Fruit fly (Drosophila melanogaster) whole organism, embryonic: ENCODE data around the gene Tengl3.

Experiments
- Ada2b ChIP-seq: fragments of 200-800 bp; sonication (Bioruptor generic); IDR thresholded peaks from 2 replicates; pipeline ENCODE4 v1.3.6; 2022; ENCODE audit warnings: missing biosample characterization, missing genetic modification characterization
- B-H2 ChIP-seq: fragments of 200-800 bp; sonication (Bioruptor generic); optimal IDR thresholded peaks from 2 replicates; lab custom pipeline; 2018; ENCODE audit warnings: missing biosample characterization, mild to moderate bottlenecking, missing genetic modification characterization
- Bdp1 ChIP-seq: fragments of 200-800 bp; sonication (Bioruptor generic); optimal IDR thresholded peaks from 3 replicates; lab custom pipeline; 2016; ENCODE audit warnings: missing biosample characterization, missing genetic modification characterization
- BtbVII ChIP-seq: fragments of 200-800 bp; sonication (Bioruptor generic); optimal IDR thresholded peaks from 3 replicates; lab custom pipeline; 2017; ENCODE audit warnings: missing biosample characterization, mild to moderate bottlenecking, missing genetic modification characterization
- CG10147 ChIP-seq: fragments of 200-800 bp; sonication (Bioruptor generic); optimal IDR thresholded peaks from 2 replicates; lab custom pipeline; 2019; ENCODE audit warnings: missing biosample characterization, mild to moderate bottlenecking, missing genetic modification characterization, moderate library complexity
- CG10543 ChIP-seq: fragments of 200-800 bp; sonication (Bioruptor generic); optimal IDR thresholded peaks from 3 replicates; lab custom pipeline; 2017; ENCODE audit warnings: missing biosample characterization, mild to moderate bottlenecking, missing genetic modification characterization, moderate library complexity
- CG10565 ChIP-seq: fragments of 200-800 bp; sonication (Bioruptor generic); optimal IDR thresholded peaks from 3 replicates; lab custom pipeline; 2016; ENCODE audit warnings: missing biosample characterization, mild to moderate bottlenecking, missing genetic modification characterization
- CG12391 ChIP-seq: fragments of 200-800 bp; sonication (Bioruptor generic); optimal IDR thresholded peaks from 3 replicates; lab custom pipeline; 2018; ENCODE audit warnings: missing biosample characterization, mild to moderate bottlenecking, missing genetic modification characterization, moderate library complexity
- CG13424 ChIP-seq: fragments of 200-800 bp; sonication (Bioruptor generic); optimal IDR thresholded peaks from 2 replicates; lab custom pipeline; 2019; ENCODE audit warnings: missing biosample characterization, mild to moderate bottlenecking, missing genetic modification characterization, moderate library complexity
- CG14667 ChIP-seq: fragments of 200-800 bp; sonication (Bioruptor generic); IDR thresholded peaks from 2 replicates; pipeline ENCODE4 v1.3.6; 2022; ENCODE audit warnings: missing biosample characterization, missing genetic modification characterization
- CG15514 ChIP-seq: fragments of 200-800 bp; sonication (Bioruptor generic); optimal IDR thresholded peaks from 3 replicates; lab custom pipeline; 2017; ENCODE audit warnings: missing biosample characterization, missing genetic modification characterization, mild to moderate bottlenecking, moderate library complexity, missing genetic modification reagents
- CG1792 ChIP-seq: fragments of 200-800 bp; sonication (Bioruptor generic); optimal IDR thresholded peaks from 2 replicates; lab custom pipeline; 2016; ENCODE audit warnings: missing biosample characterization, missing genetic modification characterization
- CG18764 ChIP-seq: fragments of 200-800 bp; sonication (Bioruptor generic); optimal IDR thresholded peaks from 3 replicates; lab custom pipeline; 2016; ENCODE audit warnings: missing biosample characterization, missing genetic modification characterization
- CG2712 ChIP-seq: fragments of 200-800 bp; optimal IDR thresholded peaks from 3 replicates; lab custom pipeline; 2019; ENCODE audit warnings: missing biosample characterization, mild to moderate bottlenecking, missing genetic modification characterization, moderate library complexity
- CG2875 ChIP-seq: fragments of 200-800 bp; sonication (Bioruptor generic); optimal IDR thresholded peaks from 2 replicates; lab custom pipeline; 2017; ENCODE audit warnings: missing biosample characterization, mild to moderate bottlenecking, missing genetic modification characterization, missing genetic modification reagents
- CG2889 ChIP-seq: fragments of 200-800 bp; sonication (Bioruptor generic); IDR thresholded peaks from 3 replicates; pipeline ENCODE4 v1.3.6; 2022; ENCODE audit warnings: missing biosample characterization, missing genetic modification characterization
- CG30403 ChIP-seq: fragments of 200-800 bp; sonication (Bioruptor generic); optimal IDR thresholded peaks from 3 replicates; lab custom pipeline; 2016; ENCODE audit warnings: missing biosample characterization, missing genetic modification characterization
- CG4854 ChIP-seq: fragments of 200-800 bp; sonication (Bioruptor generic); optimal IDR thresholded peaks from 2 replicates; lab custom pipeline; 2016; ENCODE audit warnings: missing biosample characterization, missing genetic modification characterization, inconsistent platforms
- CG7372 ChIP-seq: fragments of 200-800 bp; sonication (Bioruptor generic); IDR thresholded peaks from 2 replicates; pipeline ENCODE4 v1.3.6; 2022; ENCODE audit warnings: missing biosample characterization, missing genetic modification characterization
- CG7556 ChIP-seq: fragments of 200-800 bp; sonication (Bioruptor generic); optimal IDR thresholded peaks from 2 replicates; lab custom pipeline; 2017; ENCODE audit warnings: missing biosample characterization, mild to moderate bottlenecking, missing genetic modification characterization
- CG9727 ChIP-seq: fragments of 200-800 bp; sonication (Bioruptor generic); optimal IDR thresholded peaks from 3 replicates; lab custom pipeline; 2017; ENCODE audit warnings: missing biosample characterization, mild to moderate bottlenecking, missing genetic modification characterization
- CHES-1-like ChIP-seq: fragments of 200-800 bp; sonication (Bioruptor generic); optimal IDR thresholded peaks from 2 replicates; lab custom pipeline; 2016; ENCODE audit warnings: missing biosample characterization, missing genetic modification characterization
- Chrac-16 ChIP-seq: fragments of 200-800 bp; sonication (Bioruptor generic); optimal IDR thresholded peaks from 3 replicates; lab custom pipeline; 2016; ENCODE audit warnings: missing biosample characterization, missing genetic modification characterization
- Ets65A ChIP-seq: fragments of 200-800 bp; sonication (Bioruptor generic); peaks from one replicate; lab custom pipeline; 2016; ENCODE audit warnings: missing biosample characterization, missing genetic modification characterization
- Fer2 ChIP-seq: fragments of 200-800 bp; sonication (Bioruptor generic); optimal IDR thresholded peaks from 2 replicates; lab custom pipeline; 2018; ENCODE audit warnings: missing biosample characterization, mild to moderate bottlenecking, missing genetic modification characterization, moderate library complexity
- MBD-R2 ChIP-seq: fragments of 200-800 bp; sonication (Bioruptor generic); IDR thresholded peaks from 2 replicates; pipeline ENCODE4 v1.3.6; 2022; ENCODE audit warnings: missing biosample characterization, missing genetic modification characterization
- NC2α ChIP-seq: fragments of 200-800 bp; sonication (Bioruptor generic); optimal IDR thresholded peaks from 2 replicates; lab custom pipeline; 2016; ENCODE audit warnings: missing biosample characterization, missing genetic modification characterization
- Neu2 ChIP-seq: fragments of 200-800 bp; sonication (Bioruptor generic); optimal IDR thresholded peaks from 3 replicates; lab custom pipeline; 2016; ENCODE audit warnings: missing biosample characterization, missing genetic modification characterization, borderline replicate concordance
- bab2 ChIP-seq: fragments of 200-800 bp; sonication (Bioruptor generic); optimal IDR thresholded peaks from 2 replicates; lab custom pipeline; 2016; ENCODE audit warnings: missing biosample characterization, missing genetic modification characterization
- bbx ChIP-seq: fragments of 200-800 bp; sonication (Bioruptor generic); IDR thresholded peaks from 2 replicates; pipeline ENCODE4 v1.3.6; 2022; ENCODE audit warnings: missing biosample characterization, missing genetic modification characterization; ENCODE audit not compliant: partially characterized antibody
- br ChIP-seq: fragments of >200 bp; optimal IDR thresholded peaks from 2 replicates; lab custom pipeline; 2017
- cad ChIP-seq: fragments of >200 bp; optimal IDR thresholded peaks from 2 replicates; lab custom pipeline; 2017; ENCODE audit warnings: missing biosample characterization, missing genetic modification characterization
- ci ChIP-seq: fragments of 200-800 bp; sonication (Bioruptor generic); IDR thresholded peaks from 3 replicates; pipeline ENCODE4 v1.3.6; 2022; ENCODE audit warnings: missing biosample characterization, missing genetic modification characterization
- crol ChIP-seq: fragments of 200-800 bp; sonication (Bioruptor generic); IDR thresholded peaks from 2 replicates; pipeline ENCODE4 v1.3.6; 2022; ENCODE audit warnings: missing biosample characterization, missing genetic modification characterization
- da ChIP-seq: fragments of 200-800 bp; sonication (Bioruptor generic); optimal IDR thresholded peaks from 2 replicates; lab custom pipeline; 2016; ENCODE audit warnings: missing biosample characterization, missing genetic modification characterization
- dmrt99B ChIP-seq: fragments of 200-800 bp; sonication (Bioruptor generic); optimal IDR thresholded peaks from 2 replicates; lab custom pipeline; 2018; ENCODE audit warnings: missing biosample characterization, mild to moderate bottlenecking, missing genetic modification characterization, moderate library complexity
- ewg ChIP-seq: fragments of 200-800 bp; sonication (Bioruptor generic); optimal IDR thresholded peaks from 3 replicates; lab custom pipeline; 2017; ENCODE audit warnings: mild to moderate bottlenecking, missing biosample characterization, missing genetic modification reagents, missing genetic modification characterization
- ftz-f1 ChIP-seq: fragments of 200-800 bp; sonication (Bioruptor generic); optimal IDR thresholded peaks from 2 replicates; lab custom pipeline; 2016; ENCODE audit warnings: missing biosample characterization, missing genetic modification characterization
- gro ChIP-seq: fragments of 200-800 bp; sonication (Bioruptor generic); optimal IDR thresholded peaks from 2 replicates; lab custom pipeline; 2016; ENCODE audit warnings: missing biosample characterization, missing genetic modification characterization
- gsb ChIP-seq: fragments of 200-800 bp; sonication (Bioruptor generic); IDR thresholded peaks from 2 replicates; pipeline ENCODE4 v1.3.6; 2022; ENCODE audit warnings: missing biosample characterization, missing genetic modification characterization
- insv ChIP-seq, 2 experiments: fragments of 200-800 bp; sonication (Bioruptor generic); optimal IDR thresholded peaks; 3 replicates each; lab custom pipeline; 2016 to 2018; ENCODE audit warnings: missing biosample characterization in 2 of 2, missing genetic modification characterization in 2 of 2
- jumu ChIP-seq: fragments of 200-800 bp; sonication (Bioruptor generic); optimal IDR thresholded peaks from 3 replicates; lab custom pipeline; 2016; ENCODE audit warnings: missing biosample characterization, missing genetic modification characterization
- klu ChIP-seq: fragments of 200-800 bp; sonication (Bioruptor generic); IDR thresholded peaks from 2 replicates; pipeline ENCODE4 v1.3.6; 2022; ENCODE audit warnings: missing biosample characterization, missing genetic modification characterization
- lola ChIP-seq, 3 experiments: fragments of >200 bp in 2 of 3; fragments of 200-800 bp in 1 of 3; sonication (Bioruptor generic) in 1 of 3; optimal IDR thresholded peaks; 2 replicates each; lab custom pipeline; 2017 to 2019; ENCODE audit warnings: missing biosample characterization in 3 of 3, missing genetic modification characterization in 3 of 3, mild to moderate bottlenecking in 1 of 3, moderate library complexity in 1 of 3
- mam ChIP-seq: fragments of 200-800 bp; sonication (Bioruptor generic); optimal IDR thresholded peaks from 3 replicates; lab custom pipeline; 2016; ENCODE audit warnings: missing biosample characterization, missing genetic modification characterization
- pfk ChIP-seq: fragments of 200-800 bp; sonication (Bioruptor generic); optimal IDR thresholded peaks from 2 replicates; lab custom pipeline; 2018; ENCODE audit warnings: missing biosample characterization, mild to moderate bottlenecking, missing genetic modification characterization, moderate library complexity
- pho ChIP-seq: fragments of 200-800 bp; sonication (Bioruptor generic); optimal IDR thresholded peaks from 2 replicates; lab custom pipeline; 2016; ENCODE audit warnings: missing biosample characterization, missing genetic modification characterization
- prd ChIP-seq, 3 experiments: fragments of >200 bp in 2 of 3; fragments of 200-800 bp in 1 of 3; sonication (Bioruptor generic) in 1 of 3; optimal IDR thresholded peaks in 2 of 3; IDR thresholded peaks in 1 of 3; 2 replicates in 2 of 3; 3 replicates in 1 of 3; pipeline versions ENCODE4 v1.3.6 to Lab custom; 2017 to 2022; ENCODE audit warnings: missing biosample characterization in 1 of 3, missing genetic modification characterization in 1 of 3
- sc ChIP-seq, 3 experiments: fragments of >200 bp in 2 of 3; fragments of 200-800 bp in 1 of 3; sonication (Bioruptor generic) in 1 of 3; optimal IDR thresholded peaks; 2 replicates in 2 of 3; 3 replicates in 1 of 3; lab custom pipeline; 2017; ENCODE audit warnings: mild to moderate bottlenecking in 1 of 3, missing biosample characterization in 1 of 3, missing genetic modification characterization in 1 of 3, missing genetic modification reagents in 1 of 3
- seq ChIP-seq: fragments of 200-800 bp; sonication (Bioruptor generic); IDR thresholded peaks from 2 replicates; pipeline ENCODE4 v1.3.6; 2022; ENCODE audit warnings: missing biosample characterization, missing genetic modification characterization
- ssp ChIP-seq: fragments of 200-800 bp; sonication (Bioruptor generic); IDR thresholded peaks from 2 replicates; pipeline ENCODE4 v1.3.6; 2022; ENCODE audit warnings: missing biosample characterization, missing genetic modification characterization

The Tengl3 gene

DNA sequence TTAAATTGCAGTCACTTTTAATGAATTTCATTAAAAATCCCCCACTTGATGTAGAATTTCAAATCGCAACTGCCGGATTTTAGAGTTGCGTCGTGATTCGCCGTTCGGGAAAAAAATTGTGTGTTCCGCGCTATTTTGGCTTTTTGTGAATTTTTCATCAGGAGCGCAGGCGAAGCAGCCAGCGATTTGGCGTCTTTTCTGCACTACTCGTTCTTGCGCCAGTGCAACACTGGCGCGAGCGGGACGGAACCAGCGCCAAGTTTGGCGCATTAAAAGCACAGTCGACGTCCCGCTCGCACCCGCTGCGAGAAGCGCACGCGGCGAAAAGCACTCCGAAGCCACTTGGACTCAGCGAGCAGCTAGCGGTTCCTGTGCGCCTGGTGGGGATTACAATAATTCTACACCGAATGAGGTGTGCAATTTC, 44.7 kb downstream of the Tengl3 start (continued):
- no peak for TF ChIP-seq ci (GFP tag; lab: Robert Waterston, UW)
- TF ChIP-seq Bdp1 (GFP tag; lab: Kevin White, UChicago) = peak; percentile 4
- TF ChIP-seq NC2α (GFP tag; lab: Kevin White, UChicago) = no peak
- TF ChIP-seq Fer2 (tag; lab: Kevin White, UChicago) = no peak
- no peak for TF ChIP-seq MBD-R2 (GFP tag; lab: Robert Waterston, UW)
- TF ChIP-seq lola (GFP tag; optimal IDR thresholded peaks at IDR 0.05; lab: Kevin White, UChicago) = no peak
- TF ChIP-seq CG18764 (GFP tag; lab: Kevin White, UChicago) = no peak
- TF ChIP-seq B-H2 (GFP tag; lab: Kevin White, UChicago) = peak; percentile 78
- no peak for TF ChIP-seq klu (GFP tag; lab: Robert Waterston, UW)
- no peak for TF ChIP-seq crol (GFP tag; lab: Robert Waterston, UW)
- peak; percentile 40 for TF ChIP-seq CG2875 (GFP tag; lab: Kevin White, UChicago)
- peak; percentile 96 for TF ChIP-seq CG10543 (GFP tag; lab: Kevin White, UChicago)
- no peak for TF ChIP-seq Chrac-16 (GFP tag; lab: Kevin White, UChicago)
- TF ChIP-seq BtbVII (GFP tag; lab: Kevin White, UChicago) = peak; percentile 55
- TF ChIP-seq jumu = no peak
- peak; percentile 37 for TF ChIP-seq mam (GFP tag; lab: Kevin White, UChicago)
- peak; percentile 95 for TF ChIP-seq ftz-f1
- peak; percentile 26 for TF ChIP-seq pho (GFP tag; lab: Kevin White, UChicago)
- TF ChIP-seq ssp (GFP tag; lab: Robert Waterston, UW) = no peak
- no peak for TF ChIP-seq gsb (GFP tag; lab: Robert Waterston, UW)
- TF ChIP-seq CG14667 (GFP tag; lab: Robert Waterston, UW) = no peak
- peak; percentile 48 for TF ChIP-seq dmrt99B (tag; lab: Kevin White, UChicago)
- TF ChIP-seq ewg (GFP tag; lab: Kevin White, UChicago) = peak; percentile 81
- TF ChIP-seq CG10565 (GFP tag; lab: Kevin White, UChicago) = no peak
- no peak for TF ChIP-seq bbx
- TF ChIP-seq CG12391 (tag; lab: Kevin White, UChicago) = peak; percentile 24
- TF ChIP-seq sc (optimal IDR thresholded peaks at IDR 0.05; lab: Kevin White, UChicago) = no peak
- TF ChIP-seq sc (GFP tag; optimal IDR thresholded peaks at IDR 0.05; lab: Kevin White, UChicago) = no peak
- TF ChIP-seq Neu2 = no peak
- peak; percentile 16 for TF ChIP-seq CG9727 (GFP tag; lab: Kevin White, UChicago)
- no peak for TF ChIP-seq br (lab: Kevin White, UChicago)
- no peak for TF ChIP-seq insv (GFP tag; optimal IDR thresholded peaks at IDR 0.05; lab: Kevin White, UChicago)
- TF ChIP-seq CHES-1-like = peak; percentile 3
- TF ChIP-seq Ada2b = no peak
- peak; percentile 42 for TF ChIP-seq CG2712
- no peak for TF ChIP-seq CG7372 (GFP tag; lab: Robert Waterston, UW)
- TF ChIP-seq CG30403 = no peak
- peak; percentile 5 for TF ChIP-seq CG13424 (tag; lab: Kevin White, UChicago)
- no peak for TF ChIP-seq CG4854 (GFP tag; lab: Kevin White, UChicago)
- no peak for TF ChIP-seq CG7556 (GFP tag; lab: Kevin White, UChicago)
- TF ChIP-seq gro (GFP tag; lab: Kevin White, UChicago) = peak; percentile 59
- TF ChIP-seq Ets65A = no peak
- TF ChIP-seq CG10147 (GFP tag; lab: Kevin White, UChicago) = no peak
- TF ChIP-seq seq = no peak
- peak; percentile 40 for TF ChIP-seq pfk (GFP tag; lab: Kevin White, UChicago)
- no peak for TF ChIP-seq cad
- TF ChIP-seq CG1792 (GFP tag; lab: Kevin White, UChicago) = no peak
- peak; percentile 91 for TF ChIP-seq CG15514 (GFP tag; lab: Kevin White, UChicago)
- no peak for TF ChIP-seq da (GFP tag; lab: Kevin White, UChicago)
- no peak for TF ChIP-seq bab2 (GFP tag; lab: Kevin White, UChicago)
- no peak for TF ChIP-seq CG2889 (GFP tag; lab: Robert Waterston, UW)
- TF ChIP-seq prd (optimal IDR thresholded peaks at IDR 0.05; lab: Kevin White, UChicago) = no peak
- TF ChIP-seq prd (GFP tag; IDR thresholded peaks at IDR 0.05; lab: Robert Waterston, UW) = no peak
